Fruit fly (Drosophila melanogaster) whole organism: ENCODE data around the gene Atf3.

Experiments
- CG8478 ChIP-seq: fragments of >200 bp; optimal IDR thresholded peaks from 2 replicates; lab custom pipeline; 2018; ENCODE audit warnings: inconsistent platforms
- Dll ChIP-seq: fragments of >200 bp; optimal IDR thresholded peaks from 2 replicates; lab custom pipeline; 2017
- EcR ChIP-seq, 2 experiments: fragments of >200 bp; optimal IDR thresholded peaks; 2 replicates each; lab custom pipeline; 2017; ENCODE audit warnings: missing biosample characterization in 2 of 2, missing genetic modification characterization in 2 of 2, missing genetic modification reagents in 2 of 2
- pan ChIP-seq: fragments of >200 bp; optimal IDR thresholded peaks from 2 replicates; lab custom pipeline; 2017
- psq ChIP-seq: fragments of >200 bp; optimal IDR thresholded peaks from 2 replicates; lab custom pipeline; 2017
- usp ChIP-seq: fragments of >200 bp; optimal IDR thresholded peaks from 2 replicates; lab custom pipeline; 2017; ENCODE audit warnings: missing biosample characterization, missing genetic modification characterization, mixed read lengths

DNA sequence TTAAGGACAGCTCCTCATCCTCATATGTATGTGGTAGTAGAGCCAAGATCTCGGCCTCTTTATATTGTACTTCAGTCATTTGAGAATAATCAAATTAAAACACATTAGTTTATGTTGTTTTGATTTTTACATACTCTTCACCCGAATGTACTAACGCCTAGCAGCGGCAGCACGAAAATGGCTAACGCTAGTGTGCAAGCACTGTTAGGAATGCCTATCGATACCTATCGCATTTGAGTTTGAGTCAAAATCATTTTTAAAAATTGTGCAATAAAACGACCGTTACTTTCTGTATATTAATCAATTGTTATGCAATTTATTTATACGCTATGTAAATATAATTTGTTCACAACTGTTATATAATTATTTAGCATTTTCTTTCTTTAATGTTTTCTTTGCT is 60.1 kb downstream of the Atf3 start, which contains the start of gene CG11398:
- no peak for TF ChIP-seq usp (GFP tag; lab: Kevin White, UChicago)
- TF ChIP-seq psq (lab: Kevin White, UChicago) = no peak
- no peak for TF ChIP-seq Dll (lab: Kevin White, UChicago)
- no peak for TF ChIP-seq CG8478 (lab: Kevin White, UChicago)
- TF ChIP-seq pan (lab: Kevin White, UChicago) = no peak
- TF ChIP-seq EcR (GFP tag; optimal IDR thresholded peaks at IDR 0.05; lab: Kevin White, UChicago) = no peak
